Worm (Caenorhabditis elegans): ENCODE results near the gene dlc-1.

Gene dlc-1

DNA sequence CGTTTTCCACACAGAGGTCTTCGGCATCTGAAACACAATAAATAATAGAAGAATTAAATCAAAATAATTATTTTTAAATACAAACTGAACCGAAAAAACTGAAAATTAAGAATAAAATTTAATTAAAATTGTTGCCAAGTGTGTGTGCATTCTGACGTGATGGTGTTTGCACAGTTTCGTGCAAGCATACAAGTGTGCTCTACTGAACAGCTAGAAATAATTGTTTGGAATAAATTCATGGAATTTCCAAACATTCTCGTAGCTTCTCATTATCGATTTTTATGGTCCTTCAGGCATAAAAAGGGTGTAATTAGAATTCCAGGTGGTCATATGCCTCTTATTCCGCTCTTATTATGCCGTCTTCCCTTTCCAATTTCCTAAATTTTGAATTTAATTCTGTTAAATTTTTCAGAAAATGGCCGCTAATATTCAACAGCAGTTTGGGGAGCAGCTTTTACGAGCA, 31.8 kb downstream of the dlc-1 start, which contains the start of the genes mrps-17 and txdc-9:
mrps-17 (minus strand) TSS at position 33 of the 463 bp plus-strand sequence.
txdc-9 (plus strand) TSS at position 413 of the 463 bp plus-strand sequence.
- peak; percentile 36 for TF ChIP-seq tbx-2 (tag; optimal IDR thresholded peaks at IDR 0.05)
- TF ChIP-seq ceh-31 (tag; optimal IDR thresholded peaks at IDR 0.05): peak; percentile 66
- TF ChIP-seq ztf-16 (tag; optimal IDR thresholded peaks at IDR 0.05): no peak
- TF ChIP-seq elt-4 (tag; optimal IDR thresholded peaks at IDR 0.05): no peak
- no peak for TF ChIP-seq pha-2 (tag; optimal IDR thresholded peaks at IDR 0.05)
- no peak for TF ChIP-seq T23F11.4 (GFP tag; optimal IDR thresholded peaks at IDR 0.05)
- TF ChIP-seq ceh-2 (tag; optimal IDR thresholded peaks at IDR 0.05): peak; percentile 21
- TF ChIP-seq ceh-14 (tag; optimal IDR thresholded peaks at IDR 0.05): peak; percentile 94
- TF ChIP-seq elt-2 (tag; optimal IDR thresholded peaks at IDR 0.05): no peak
- TF ChIP-seq unc-42 (tag; optimal IDR thresholded peaks at IDR 0.05): peak; percentile 99
- TF ChIP-seq ceh-48 (tag; optimal IDR thresholded peaks at IDR 0.05): peak; percentile 47
- no peak for TF ChIP-seq ama-1 (optimal IDR thresholded peaks at IDR 0.05)
- TF ChIP-seq unc-86 (tag; optimal IDR thresholded peaks at IDR 0.05): peak; percentile 52
- peak; percentile 65 for TF ChIP-seq nfya-1 (tag; optimal IDR thresholded peaks at IDR 0.05)
- TF ChIP-seq unc-3 (GFP tag; conservative IDR thresholded peaks at IDR 0.05): no peak
- no peak for TF ChIP-seq unc-3 (tag; optimal IDR thresholded peaks at IDR 0.05)
- TF ChIP-seq ceh-34 (tag; optimal IDR thresholded peaks at IDR 0.05): peak; percentile 31
- peak; percentile 27 for TF ChIP-seq unc-55 (GFP tag; optimal IDR thresholded peaks at IDR 0.05)
- no peak for TF ChIP-seq nhr-11 (tag; optimal IDR thresholded peaks at IDR 0.05)

- TF ChIP-seq ets-4 (tag; optimal IDR thresholded peaks at IDR 0.05): no peak
- no peak for TF ChIP-seq pqm-1 (tag; optimal IDR thresholded peaks at IDR 0.05)
- no peak for TF ChIP-seq ztf-16 (tag; optimal IDR thresholded peaks at IDR 0.05)
- TF ChIP-seq gmeb-2 (tag; optimal IDR thresholded peaks at IDR 0.05): no peak
- TF ChIP-seq pha-2 (tag; optimal IDR thresholded peaks at IDR 0.05): no peak
- no peak for TF ChIP-seq dmd-4 (tag; optimal IDR thresholded peaks at IDR 0.05; ENCODE audit: borderline replicate concordance)
- no peak for TF ChIP-seq pat-9 (tag; optimal IDR thresholded peaks at IDR 0.05)
- TF ChIP-seq ref-2 (tag; optimal IDR thresholded peaks at IDR 0.05): no peak
- no peak for TF ChIP-seq nhr-11 (tag; optimal IDR thresholded peaks at IDR 0.05)
- no peak for TF ChIP-seq pag-3 (tag; optimal IDR thresholded peaks at IDR 0.05; ENCODE audit: borderline replicate concordance)
- TF ChIP-seq tbx-2 (tag; optimal IDR thresholded peaks at IDR 0.05): no peak
- no peak for TF ChIP-seq pha-4 (tag; optimal IDR thresholded peaks at IDR 0.05)
- no peak for TF ChIP-seq sdc-2 (tag; optimal IDR thresholded peaks at IDR 0.05)
- no peak for TF ChIP-seq hlh-30 (tag; optimal IDR thresholded peaks at IDR 0.05; ENCODE audit: insufficient read depth)
- TF ChIP-seq ceh-48 (tag; optimal IDR thresholded peaks at IDR 0.05): no peak
- no peak for TF ChIP-seq fkh-6 (tag; optimal IDR thresholded peaks at IDR 0.05)
- no peak for TF ChIP-seq fkh-10 (GFP tag; optimal IDR thresholded peaks at IDR 0.05)
- no peak for TF ChIP-seq C38D4.7 (GFP tag; optimal IDR thresholded peaks at IDR 0.05)
- TF ChIP-seq ceh-22 (tag; optimal IDR thresholded peaks at IDR 0.05): no peak
- TF ChIP-seq ceh-14 (tag; optimal IDR thresholded peaks at IDR 0.05): no peak
Measured at ce11 chrIII:6430834-6431233, 32.7 kb downstream of the dlc-1 start, which contains the start of gene popl-1. TSS of gene popl-1 (minus strand) at chrIII:6430934.

- TF ChIP-seq ama-1 (optimal IDR thresholded peaks at IDR 0.05) (no peak), pha-2 (tag; optimal IDR thresholded peaks at IDR 0.05) (no peak), ets-4 (tag; optimal IDR thresholded peaks at IDR 0.05) (no peak), mec-3 (tag; optimal IDR thresholded peaks at IDR 0.05; ENCODE audit: borderline replicate concordance) (no peak), unc-86 (tag; optimal IDR thresholded peaks at IDR 0.05) (no peak), rnt-1 (tag; optimal IDR thresholded peaks at IDR 0.05) (no peak), ceh-22 (tag; optimal IDR thresholded peaks at IDR 0.05) (no peak), unc-3 (GFP tag; conservative IDR thresholded peaks at IDR 0.05) (no peak), unc-3 (tag; optimal IDR thresholded peaks at IDR 0.05) (no peak), C08G9.2 (tag; optimal IDR thresholded peaks at IDR 0.05) (no peak), hlh-8 (tag; optimal IDR thresholded peaks at IDR 0.05) (no peak), ref-2 (tag; optimal IDR thresholded peaks at IDR 0.05) (no peak), ceh-30 (tag; optimal IDR thresholded peaks at IDR 0.05) (no peak), ceh-45 (GFP tag; IDR thresholded peaks at IDR 0.05) (no peak)
Measured at ce11 chrIII:6427205-6427604, 36.4 kb downstream of the dlc-1 start, which contains the start of gene C05D11.8. TSS of gene C05D11.8 (minus strand) at chrIII:6427305.

Data from whole organism, late embryonic.